Fruit fly (Drosophila melanogaster) whole organism, embryonic: ENCODE data around the gene Cdc23.
A peak's percentile ranks its signal among the peaks of the same experiment; 100 is the strongest.

Experiments used
- Adf1 ChIP-seq: fragments of 200-800 bp; sonication (Bioruptor generic); IDR thresholded peaks from 2 replicates; pipeline ENCODE4 v1.3.6; 2022; ENCODE audit warnings: missing biosample characterization, missing genetic modification characterization
- CG10321 ChIP-seq: fragments of 200-800 bp; sonication (Bioruptor generic); IDR thresholded peaks from 2 replicates; pipeline ENCODE4 v1.3.6; 2022; ENCODE audit warnings: missing biosample characterization, missing genetic modification characterization
- CG10654 ChIP-seq: fragments of 200-800 bp; sonication (Bioruptor generic); optimal IDR thresholded peaks from 2 replicates; lab custom pipeline; 2016; ENCODE audit warnings: missing biosample characterization, missing genetic modification characterization
- CG12659 ChIP-seq: fragments of 200-800 bp; sonication (Bioruptor generic); optimal IDR thresholded peaks from 3 replicates; lab custom pipeline; 2017; ENCODE audit warnings: mild to moderate bottlenecking, missing biosample characterization, missing genetic modification reagents, missing genetic modification characterization
- CG14014 ChIP-seq: fragments of 200-800 bp; sonication (Bioruptor generic); IDR thresholded peaks from 2 replicates; pipeline ENCODE4 v1.3.6; 2022; ENCODE audit warnings: missing biosample characterization, missing genetic modification characterization
- CG14860 ChIP-seq: fragments of 200-800 bp; sonication (Bioruptor generic); IDR thresholded peaks from 3 replicates; pipeline ENCODE4 v1.3.6; 2022; ENCODE audit warnings: missing biosample characterization, missing genetic modification characterization; ENCODE audit not compliant: partially characterized antibody
- CG15514 ChIP-seq: fragments of 200-800 bp; sonication (Bioruptor generic); optimal IDR thresholded peaks from 3 replicates; lab custom pipeline; 2017; ENCODE audit warnings: missing biosample characterization, missing genetic modification characterization, mild to moderate bottlenecking, moderate library complexity, missing genetic modification reagents
- CG1647 ChIP-seq: fragments of 200-800 bp; sonication (Bioruptor generic); optimal IDR thresholded peaks from 3 replicates; lab custom pipeline; 2016; ENCODE audit warnings: missing biosample characterization, missing genetic modification characterization
- CG17186 ChIP-seq: fragments of 200-800 bp; sonication (Bioruptor generic); optimal IDR thresholded peaks from 3 replicates; lab custom pipeline; 2017; ENCODE audit warnings: missing biosample characterization, missing genetic modification reagents, missing genetic modification characterization
- CG30020 ChIP-seq: fragments of 200-800 bp; optimal IDR thresholded peaks from 2 replicates; lab custom pipeline; 2019; ENCODE audit warnings: missing biosample characterization, mild to moderate bottlenecking, missing genetic modification characterization, moderate library complexity
- CG3281 ChIP-seq: fragments of 200-800 bp; sonication (Bioruptor generic); optimal IDR thresholded peaks from 3 replicates; lab custom pipeline; 2017; ENCODE audit warnings: missing biosample characterization, mild to moderate bottlenecking, missing genetic modification characterization
- CG3847 ChIP-seq: fragments of 200-800 bp; sonication (Bioruptor generic); IDR thresholded peaks from 2 replicates; pipeline ENCODE4 v1.3.6; 2022; ENCODE audit warnings: missing biosample characterization, missing genetic modification characterization
- CG4424 ChIP-seq: fragments of 200-800 bp; sonication (Bioruptor generic); optimal IDR thresholded peaks from 3 replicates; lab custom pipeline; 2016; ENCODE audit warnings: missing biosample characterization, missing genetic modification characterization
- CG4730 ChIP-seq: fragments of 200-800 bp; sonication (Bioruptor generic); IDR thresholded peaks from 2 replicates; pipeline ENCODE4 v1.3.6; 2022; ENCODE audit warnings: missing biosample characterization, missing genetic modification characterization
- CG6254 ChIP-seq: fragments of 200-800 bp; sonication (Bioruptor generic); optimal IDR thresholded peaks from 3 replicates; lab custom pipeline; 2017; ENCODE audit warnings: mild to moderate bottlenecking, missing biosample characterization, missing genetic modification reagents, missing genetic modification characterization
- CG6791 ChIP-seq: fragments of 200-800 bp; sonication (Bioruptor generic); IDR thresholded peaks from 3 replicates; pipeline ENCODE4 v1.3.6; 2022; ENCODE audit warnings: missing biosample characterization, missing genetic modification characterization; ENCODE audit not compliant: partially characterized antibody
- CG7357 ChIP-seq: fragments of 200-800 bp; sonication (Bioruptor generic); IDR thresholded peaks from 3 replicates; pipeline ENCODE4 v1.3.6; 2022; ENCODE audit warnings: missing biosample characterization, missing genetic modification characterization
- CG8924 ChIP-seq: fragments of 200-800 bp; optimal IDR thresholded peaks from 3 replicates; lab custom pipeline; 2019; ENCODE audit warnings: missing biosample characterization, mild to moderate bottlenecking, missing genetic modification characterization, moderate library complexity
- CG9727 ChIP-seq: fragments of 200-800 bp; sonication (Bioruptor generic); optimal IDR thresholded peaks from 3 replicates; lab custom pipeline; 2017; ENCODE audit warnings: missing biosample characterization, mild to moderate bottlenecking, missing genetic modification characterization
- Dip2 ChIP-seq: fragments of 200-800 bp; sonication (Bioruptor generic); IDR thresholded peaks from 2 replicates; pipeline ENCODE4 v1.3.6; 2022; ENCODE audit warnings: missing biosample characterization, missing genetic modification characterization
- Doc3 ChIP-seq: fragments of 200-800 bp; sonication (Bioruptor generic); IDR thresholded peaks from 3 replicates; pipeline ENCODE4 v1.3.6; 2022; ENCODE audit warnings: missing biosample characterization, missing genetic modification characterization; ENCODE audit not compliant: partially characterized antibody
- MESR4 ChIP-seq: fragments of 200-800 bp; sonication (Bioruptor generic); optimal IDR thresholded peaks from 2 replicates; lab custom pipeline; 2018; ENCODE audit warnings: missing biosample characterization, mild to moderate bottlenecking, missing genetic modification characterization, moderate library complexity
- Med ChIP-seq: fragments of 200-800 bp; sonication (Bioruptor generic); peaks from one replicate; lab custom pipeline; 2016; ENCODE audit warnings: missing biosample characterization, missing genetic modification characterization, mild to moderate bottlenecking, inconsistent platforms, moderate library complexity
- PHDP ChIP-seq: fragments of 200-800 bp; sonication (Bioruptor generic); optimal IDR thresholded peaks from 3 replicates; lab custom pipeline; 2018; ENCODE audit warnings: missing biosample characterization, mild to moderate bottlenecking, missing genetic modification characterization, moderate library complexity
- Usf ChIP-seq: fragments of 200-800 bp; sonication (Bioruptor generic); optimal IDR thresholded peaks from 2 replicates; lab custom pipeline; 2017; ENCODE audit warnings: missing genotype, missing biosample characterization, missing genetic modification characterization
- al ChIP-seq: fragments of 200-800 bp; sonication (Bioruptor generic); IDR thresholded peaks from 2 replicates; pipeline ENCODE4 v1.3.6; 2022; ENCODE audit warnings: missing biosample characterization, missing genetic modification characterization
- amos ChIP-seq: fragments of 200-800 bp; sonication (Bioruptor generic); IDR thresholded peaks from 2 replicates; pipeline ENCODE4 v1.3.6; 2022; ENCODE audit warnings: missing biosample characterization, missing genetic modification characterization; ENCODE audit not compliant: partially characterized antibody
- ase ChIP-seq: fragments of 200-800 bp; sonication (Bioruptor generic); IDR thresholded peaks from 3 replicates; pipeline ENCODE4 v1.3.6; 2022; ENCODE audit warnings: missing biosample characterization, missing genetic modification characterization
- bcd ChIP-seq: fragments of 200-800 bp; sonication (Bioruptor generic); optimal IDR thresholded peaks from 2 replicates; lab custom pipeline; 2017; ENCODE audit warnings: missing biosample characterization, mild to moderate bottlenecking, missing genetic modification characterization
- bsh ChIP-seq, 2 experiments: fragments of 200-800 bp; sonication (Bioruptor generic); optimal IDR thresholded peaks; 2 replicates each; lab custom pipeline; 2017 to 2018; ENCODE audit warnings: mild to moderate bottlenecking in 2 of 2, missing biosample characterization in 2 of 2, missing genetic modification characterization in 2 of 2, moderate library complexity in 1 of 2
- cg ChIP-seq: fragments of 200-800 bp; sonication (Bioruptor generic); optimal IDR thresholded peaks from 3 replicates; lab custom pipeline; 2019; ENCODE audit warnings: missing biosample characterization, mild to moderate bottlenecking, missing genetic modification characterization, moderate library complexity
- crp ChIP-seq, 2 experiments: fragments of 200-800 bp; sonication (Bioruptor generic); optimal IDR thresholded peaks; 2 replicates in 1 of 2; 3 replicates in 1 of 2; lab custom pipeline; 2017; ENCODE audit warnings: missing biosample characterization in 2 of 2, missing genetic modification characterization in 2 of 2, mild to moderate bottlenecking in 1 of 2, moderate library complexity in 1 of 2
- danr ChIP-seq: fragments of 200-800 bp; sonication (Bioruptor generic); IDR thresholded peaks from 2 replicates; pipeline ENCODE4 v1.3.6; 2022; ENCODE audit warnings: missing biosample characterization, missing genetic modification characterization
- dimm ChIP-seq: fragments of 200-800 bp; sonication (Bioruptor generic); IDR thresholded peaks from 2 replicates; pipeline ENCODE4 v1.3.6; 2022; ENCODE audit warnings: missing biosample characterization, missing genetic modification characterization
- gcm ChIP-seq: fragments of 200-800 bp; sonication (Bioruptor generic); optimal IDR thresholded peaks from 2 replicates; lab custom pipeline; 2019; ENCODE audit warnings: missing biosample characterization, mild to moderate bottlenecking, missing genetic modification characterization, moderate library complexity
- ind ChIP-seq: fragments of 200-800 bp; sonication (Bioruptor generic); optimal IDR thresholded peaks from 3 replicates; lab custom pipeline; 2016; ENCODE audit warnings: missing biosample characterization, missing genetic modification characterization
- lab ChIP-seq: fragments of 200-800 bp; sonication (Bioruptor generic); optimal IDR thresholded peaks from 3 replicates; lab custom pipeline; 2017; ENCODE audit warnings: missing biosample characterization, missing genetic modification characterization, mild to moderate bottlenecking, moderate library complexity, missing genetic modification reagents
- mam ChIP-seq: fragments of 200-800 bp; sonication (Bioruptor generic); optimal IDR thresholded peaks from 3 replicates; lab custom pipeline; 2016; ENCODE audit warnings: missing biosample characterization, missing genetic modification characterization
- nerfin-2 ChIP-seq: fragments of 200-800 bp; sonication (Bioruptor generic); IDR thresholded peaks from 2 replicates; pipeline ENCODE4 v1.3.6; 2022; ENCODE audit warnings: missing biosample characterization, missing genetic modification characterization; ENCODE audit not compliant: partially characterized antibody
- row ChIP-seq: fragments of 200-800 bp; sonication (Bioruptor generic); IDR thresholded peaks from 3 replicates; pipeline ENCODE4 v1.3.6; 2022; ENCODE audit warnings: missing biosample characterization, missing genetic modification characterization
- run ChIP-seq: fragments of 200-800 bp; sonication (Bioruptor generic); optimal IDR thresholded peaks from 3 replicates; lab custom pipeline; 2018; ENCODE audit warnings: missing biosample characterization, mild to moderate bottlenecking, missing genetic modification characterization
- salm ChIP-seq: fragments of 200-800 bp; sonication (Bioruptor generic); optimal IDR thresholded peaks from 2 replicates; lab custom pipeline; 2018; ENCODE audit warnings: missing biosample characterization, mild to moderate bottlenecking, missing genetic modification characterization
- sd ChIP-seq: fragments of 200-800 bp; sonication (Bioruptor generic); optimal IDR thresholded peaks from 3 replicates; lab custom pipeline; 2018; ENCODE audit warnings: missing biosample characterization, mild to moderate bottlenecking, missing genetic modification characterization, moderate library complexity
- sug ChIP-seq: fragments of 200-800 bp; optimal IDR thresholded peaks from 2 replicates; lab custom pipeline; 2019; ENCODE audit warnings: missing biosample characterization, mild to moderate bottlenecking, missing genetic modification characterization, moderate library complexity
- zen ChIP-seq: fragments of 200-800 bp; sonication (Bioruptor generic); optimal IDR thresholded peaks from 3 replicates; lab custom pipeline; 2018; ENCODE audit warnings: missing biosample characterization, mild to moderate bottlenecking, missing genetic modification characterization, moderate library complexity
- zf30C ChIP-seq: fragments of 200-800 bp; sonication (Bioruptor generic); optimal IDR thresholded peaks from 3 replicates; lab custom pipeline; 2018; ENCODE audit warnings: missing biosample characterization, mild to moderate bottlenecking, missing genetic modification characterization
- zfh2 ChIP-seq: fragments of 200-800 bp; sonication (Bioruptor generic); optimal IDR thresholded peaks from 2 replicates; lab custom pipeline; 2016; ENCODE audit warnings: missing biosample characterization, missing genetic modification characterization

Cdc23 gene

DNA sequence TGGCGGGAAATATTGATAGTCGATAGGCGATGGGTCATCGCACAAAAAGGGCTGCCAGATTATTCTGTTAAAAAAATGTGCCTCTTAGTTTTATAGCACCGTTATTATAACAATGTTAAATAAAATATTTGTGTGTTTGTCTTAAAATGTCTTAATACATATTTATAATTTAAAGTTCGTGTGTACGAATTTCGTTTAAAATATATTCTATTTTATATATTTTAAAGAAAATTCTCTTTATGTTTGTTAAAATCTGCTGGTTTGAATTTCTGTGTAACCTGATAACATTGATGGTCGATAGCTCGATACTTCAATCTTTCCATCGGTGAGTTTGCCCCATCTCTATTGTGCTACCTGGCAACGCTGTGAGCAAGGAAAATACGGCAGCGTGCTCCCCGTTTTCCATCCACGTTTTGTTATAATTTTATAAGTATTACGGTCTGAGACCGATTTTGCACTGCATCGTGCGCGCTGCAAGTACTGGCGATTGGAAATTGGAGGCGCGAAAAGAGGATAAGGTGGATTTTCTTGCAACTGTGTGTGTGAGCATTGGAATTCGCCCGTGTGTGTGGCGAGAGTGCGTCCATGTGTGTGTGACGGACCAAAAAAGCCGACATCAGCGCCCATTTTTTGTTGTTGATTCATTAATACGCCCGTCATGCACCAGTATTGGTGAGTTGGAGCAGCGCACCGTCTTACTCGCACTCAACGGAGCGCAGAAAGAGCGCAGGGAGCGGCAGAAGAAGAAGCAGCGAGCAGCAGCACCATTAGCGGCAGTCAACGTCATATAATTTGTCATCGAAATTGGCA, 42.2 kb upstream of the Cdc23 start, which contains the start of the genes CG10949 and Arpc2 (continued):
- peak; percentile 39 to 80 for TF ChIP-seq crp (GFP tag; optimal IDR thresholded peaks at IDR 0.05; lab: Kevin White, UChicago)
- TF ChIP-seq ind (GFP tag; lab: Kevin White, UChicago) = peak; percentile 56
- TF ChIP-seq mam (GFP tag; lab: Kevin White, UChicago) = no peak
- TF ChIP-seq Usf = no peak
- no peak for TF ChIP-seq CG14014
- peak; percentile 6 for TF ChIP-seq CG17186 (GFP tag; lab: Kevin White, UChicago)
- TF ChIP-seq zen = peak; percentile 32
- TF ChIP-seq CG4730 (GFP tag; lab: Robert Waterston, UW) = peak; percentile 39; the same call in 1 of the 2 replicates
- TF ChIP-seq CG15514 = peak; percentile 11
- TF ChIP-seq CG4424 (GFP tag; lab: Kevin White, UChicago) = peak; percentile 33
- TF ChIP-seq bcd (GFP tag; lab: Kevin White, UChicago) = peak; percentile 13
- no peak for TF ChIP-seq danr
- peak; percentile 29 for TF ChIP-seq lab (GFP tag; lab: Kevin White, UChicago)
- peak; percentile 11 for TF ChIP-seq zfh2
- TF ChIP-seq CG30020 (tag; lab: Kevin White, UChicago) = peak; percentile 55
- no peak for TF ChIP-seq CG1647 (GFP tag; lab: Kevin White, UChicago)
- peak; percentile 96 for TF ChIP-seq cg (GFP tag; lab: Kevin White, UChicago)
- TF ChIP-seq CG3281 (GFP tag; lab: Kevin White, UChicago) = peak; percentile 7
- peak; percentile 37; the same call in 1 of the 3 replicates for TF ChIP-seq CG7357 (GFP tag; lab: Robert Waterston, UW)
- TF ChIP-seq CG14860 (GFP tag; lab: Robert Waterston, UW) = peak; percentile 61
- TF ChIP-seq Adf1 (GFP tag; lab: Robert Waterston, UW) = peak; percentile 47
- peak; percentile 12 for TF ChIP-seq CG6254
- TF ChIP-seq CG12659 (GFP tag; lab: Kevin White, UChicago) = peak; percentile 87
- no peak for TF ChIP-seq dimm (GFP tag; lab: Robert Waterston, UW)
- TF ChIP-seq row (GFP tag; lab: Robert Waterston, UW) = peak; percentile 86
- peak; percentile 47 for TF ChIP-seq CG10654 (GFP tag; lab: Kevin White, UChicago)
- no peak for TF ChIP-seq ase
- peak; percentile 39; the same call in 1 of the 3 replicates for TF ChIP-seq Doc3 (GFP tag; lab: Robert Waterston, UW)
- TF ChIP-seq Med = peak; percentile 79
- peak; percentile 64 for TF ChIP-seq CG8924
- peak; percentile 73 for TF ChIP-seq amos
- peak; percentile 60; the same call in 2 of the 3 replicates for TF ChIP-seq CG6791
- peak; percentile 18 for TF ChIP-seq zf30C (GFP tag; lab: Kevin White, UChicago)
- peak; percentile 63 for TF ChIP-seq al (GFP tag; lab: Robert Waterston, UW)
- TF ChIP-seq CG9727 = peak; percentile 17
- TF ChIP-seq bsh (GFP tag; optimal IDR thresholded peaks at IDR 0.05; lab: Kevin White, UChicago) = peak in 1 of 2 experiments; percentile 54
- TF ChIP-seq CG10321 (GFP tag; lab: Robert Waterston, UW) = 0 out of 2 replicates have a peak, but pooled peaks have one; percentile 30
- peak; percentile 10 for TF ChIP-seq gcm (GFP tag; lab: Kevin White, UChicago)
- TF ChIP-seq Dip2 (GFP tag; lab: Robert Waterston, UW) = no peak
- no peak for TF ChIP-seq salm
- TF ChIP-seq run (tag; lab: Kevin White, UChicago) = no peak
- peak; percentile 57 for TF ChIP-seq PHDP (tag; lab: Kevin White, UChicago)
- peak; percentile 53 for TF ChIP-seq sug
- peak; percentile 83 for TF ChIP-seq CG3847 (GFP tag; lab: Robert Waterston, UW)
- TF ChIP-seq nerfin-2 (GFP tag; lab: Robert Waterston, UW) = peak; percentile 44; the same call in 1 of the 2 replicates
- peak; percentile 91 for TF ChIP-seq MESR4
- TF ChIP-seq sd = peak; percentile 84
